Fruit fly (Drosophila melanogaster): ENCODE results near the gene CG32026.

The CG32026 gene

DNA sequence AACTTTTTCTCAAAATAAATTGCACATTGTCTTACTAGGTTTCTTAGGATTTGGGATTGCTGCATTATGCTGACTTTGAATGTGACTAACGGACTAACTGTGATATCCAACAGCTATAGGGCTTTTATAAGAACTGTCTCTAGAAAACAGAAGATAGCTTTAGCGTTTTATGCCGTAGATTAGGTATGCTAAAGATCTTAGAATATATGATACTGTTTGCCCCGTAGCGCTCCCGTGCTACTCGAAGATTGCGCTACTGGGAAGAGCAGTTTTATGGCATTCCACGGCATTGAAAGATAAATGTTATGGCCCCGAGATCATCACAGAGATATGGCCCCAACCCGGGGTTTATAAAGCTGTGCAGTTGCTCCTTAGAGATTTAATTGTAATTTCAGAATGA lies 34.2 kb upstream of the CG32026 start, which contains the start of the genes CG13311 and CG34426:
Gene CG13311 (minus strand): TSS at position 101 of the 400 bp plus-strand sequence.
Gene CG34426 (plus strand): TSS at position 400 of the 400 bp plus-strand sequence.
- peak; percentile 4 for TF ChIP-seq cic (GFP tag; optimal IDR thresholded peaks at IDR 0.05)
- no peak for TF ChIP-seq pad (GFP tag; optimal IDR thresholded peaks at IDR 0.05)
- no peak for TF ChIP-seq CG33017 (tag; optimal IDR thresholded peaks at IDR 0.05)
- TF ChIP-seq cnc (optimal IDR thresholded peaks at IDR 0.05): no peak

- TF ChIP-seq CG12768 (GFP tag; optimal IDR thresholded peaks at IDR 0.05) (no peak), kay (GFP tag; ENCODE audit: borderline replicate concordance) (peak; percentile 47)
Measured at dm6 chr3L:8804082-8804814, 32.0 kb upstream of the CG32026 start, which contains the start of the genes CG32023 and CG34427. Gene CG32023 (minus strand): TSS chr3L:8804182. Gene CG34427 (plus strand): TSS chr3L:8804764.

- no peak for TF ChIP-seq Hr96 (GFP tag; optimal IDR thresholded peaks at IDR 0.05)
- peak; percentile 31 for TF ChIP-seq CG33017 (tag; optimal IDR thresholded peaks at IDR 0.05)
- TF ChIP-seq Clk (GFP tag; optimal IDR thresholded peaks at IDR 0.05): no peak
- no peak for TF ChIP-seq CG14711 (tag; optimal IDR thresholded peaks at IDR 0.05)
- TF ChIP-seq tj (GFP tag; optimal IDR thresholded peaks at IDR 0.05): no peak
Measured at dm6 chr3L:8807113-8807651, 29.1 kb upstream of the CG32026 start, which contains the start of the genes CG13312 and CG32024. Gene CG13312 (minus strand): TSS chr3L:8807213. Gene CG32024 (plus strand): TSS chr3L:8807601.

dm6 chr3L:8808244-8808643 lies 28.0 kb upstream of the CG32026 start, which contains the start of gene CG13308:
Gene CG13308 (plus strand): TSS chr3L:8808544.
- no peak for TF ChIP-seq CG7101 (tag; optimal IDR thresholded peaks at IDR 0.05)
- no peak for TF ChIP-seq cnc (optimal IDR thresholded peaks at IDR 0.05)
- no peak for TF ChIP-seq ovo (GFP tag; optimal IDR thresholded peaks at IDR 0.05)
- TF ChIP-seq toe (GFP tag; optimal IDR thresholded peaks at IDR 0.05): no peak
- TF ChIP-seq tj (GFP tag; optimal IDR thresholded peaks at IDR 0.05): no peak
- no peak for TF ChIP-seq CG33017 (tag; optimal IDR thresholded peaks at IDR 0.05)
- TF ChIP-seq CG5204 (GFP tag; optimal IDR thresholded peaks at IDR 0.05): no peak
- no peak for TF ChIP-seq CG11617 (GFP tag; optimal IDR thresholded peaks at IDR 0.05)
- no peak for TF ChIP-seq Clk (GFP tag; optimal IDR thresholded peaks at IDR 0.05)
- TF ChIP-seq CG12768 (GFP tag; optimal IDR thresholded peaks at IDR 0.05): no peak
- TF ChIP-seq Crg-1 (GFP tag; optimal IDR thresholded peaks at IDR 0.05): no peak
- TF ChIP-seq bab1 (GFP tag; optimal IDR thresholded peaks at IDR 0.05): no peak
- TF ChIP-seq Hr96 (GFP tag; optimal IDR thresholded peaks at IDR 0.05): no peak
- no peak for TF ChIP-seq kay (GFP tag; ENCODE audit: borderline replicate concordance)
- no peak for TF ChIP-seq cic (GFP tag; optimal IDR thresholded peaks at IDR 0.05)
- TF ChIP-seq Mnt (GFP tag; optimal IDR thresholded peaks at IDR 0.05): no peak
- no peak for TF ChIP-seq CG7045 (GFP tag; optimal IDR thresholded peaks at IDR 0.05)
- TF ChIP-seq CG1620 (GFP tag; optimal IDR thresholded peaks at IDR 0.05): no peak
- TF ChIP-seq pad (GFP tag; optimal IDR thresholded peaks at IDR 0.05): no peak

- no peak for TF ChIP-seq cnc (optimal IDR thresholded peaks at IDR 0.05)
- TF ChIP-seq bab1 (GFP tag; optimal IDR thresholded peaks at IDR 0.05): no peak
- TF ChIP-seq CG33017 (tag; optimal IDR thresholded peaks at IDR 0.05): no peak
- TF ChIP-seq pad (GFP tag; optimal IDR thresholded peaks at IDR 0.05): no peak
Measured at dm6 chr3L:8810095-8810494, 26.2 kb upstream of the CG32026 start, which contains the start of gene CG13309. Gene CG13309 (plus strand): TSS chr3L:8810395.

- TF ChIP-seq Crg-1 (GFP tag; optimal IDR thresholded peaks at IDR 0.05): no peak
- TF ChIP-seq toe (GFP tag; optimal IDR thresholded peaks at IDR 0.05): peak; percentile 5
Measured at dm6 chr3L:8813484-8813883, 22.8 kb upstream of the CG32026 start.

- TF ChIP-seq pad (GFP tag; optimal IDR thresholded peaks at IDR 0.05) (no peak), Crg-1 (GFP tag; optimal IDR thresholded peaks at IDR 0.05) (no peak), CG7045 (GFP tag; optimal IDR thresholded peaks at IDR 0.05) (no peak), toe (GFP tag; optimal IDR thresholded peaks at IDR 0.05) (no peak), CG7101 (tag; optimal IDR thresholded peaks at IDR 0.05) (no peak), cic (GFP tag; optimal IDR thresholded peaks at IDR 0.05) (no peak), cnc (optimal IDR thresholded peaks at IDR 0.05) (no peak), CG11617 (GFP tag; optimal IDR thresholded peaks at IDR 0.05) (no peak), Mnt (GFP tag; optimal IDR thresholded peaks at IDR 0.05) (no peak), CG33017 (tag; optimal IDR thresholded peaks at IDR 0.05) (no peak), bab1 (GFP tag; optimal IDR thresholded peaks at IDR 0.05) (no peak), CG12768 (GFP tag; optimal IDR thresholded peaks at IDR 0.05) (no peak), tj (GFP tag; optimal IDR thresholded peaks at IDR 0.05) (no peak), CG1620 (GFP tag; optimal IDR thresholded peaks at IDR 0.05) (no peak), CG5204 (GFP tag; optimal IDR thresholded peaks at IDR 0.05) (no peak), Clk (GFP tag; optimal IDR thresholded peaks at IDR 0.05) (no peak), Hr96 (GFP tag; optimal IDR thresholded peaks at IDR 0.05) (no peak), CG14711 (tag; optimal IDR thresholded peaks at IDR 0.05) (no peak), kay (GFP tag; ENCODE audit: borderline replicate concordance) (no peak), ovo (GFP tag; optimal IDR thresholded peaks at IDR 0.05) (no peak)
Measured at dm6 chr3L:8819441-8819840, 16.8 kb upstream of the CG32026 start.
